Worm (Caenorhabditis elegans) whole organism, midembryonic: ENCODE results near the gene C41G6.12.
"Not testable (repeated sequence)": the region's sequence is repeated elsewhere in the genome, so short reads cannot be mapped to it uniquely, and the experiment has no call there.

Experiments used
- T22C8.4 ChIP-seq: fragments of 200-800 bp; sonication (Bioruptor generic); IDR thresholded peaks from 2 replicates; pipeline ENCODE4 v1.3.6; 2022; ENCODE audit warnings: missing genetic modification characterization, missing compliant biosample characterization
- cog-1 ChIP-seq: sonication (generic microtip); optimal IDR thresholded peaks from 2 replicates; lab custom pipeline; 2016; ENCODE audit warnings: missing genetic modification characterization, missing compliant biosample characterization
- flt-1 ChIP-seq: fragments of 200-800 bp; sonication (Bioruptor generic); IDR thresholded peaks from 2 replicates; pipeline ENCODE4 v1.3.6; 2022; ENCODE audit warnings: missing genetic modification characterization, missing compliant biosample characterization
- klf-2 ChIP-seq: fragments of 200-800 bp; sonication (Bioruptor generic); conservative IDR thresholded peaks from 2 replicates; pipeline ENCODE4 v1.3.6; 2022; ENCODE audit warnings: missing genetic modification reagents, missing genetic modification characterization, missing compliant biosample characterization
- med-1 ChIP-seq: sonication (generic microtip); optimal IDR thresholded peaks from 2 replicates; lab custom pipeline; 2017; ENCODE audit warnings: missing genetic modification characterization, mild to moderate bottlenecking, missing compliant biosample characterization, antibody characterized with exemption, missing genetic modification reagents; ENCODE audit not compliant: insufficient read depth
- ref-1 ChIP-seq: fragments of 200-800 bp; sonication (Bioruptor generic); conservative IDR thresholded peaks from 2 replicates; pipeline ENCODE4 v1.3.6; 2022; ENCODE audit warnings: missing genetic modification reagents, missing genetic modification characterization, missing compliant biosample characterization
- tab-1 ChIP-seq: fragments of 200-800 bp; sonication (Bioruptor generic); IDR thresholded peaks from 2 replicates; pipeline ENCODE4 v1.3.6; 2022; ENCODE audit warnings: missing genetic modification characterization, missing compliant biosample characterization
- ztf-23 ChIP-seq: fragments of 200-800 bp; sonication (Bioruptor generic); IDR thresholded peaks from 2 replicates; pipeline ENCODE4 v1.3.6; 2022; ENCODE audit warnings: missing genetic modification reagents, missing genetic modification characterization, missing compliant biosample characterization
- ztf-29 ChIP-seq: fragments of 200-800 bp; sonication (Bioruptor generic); IDR thresholded peaks from 2 replicates; pipeline ENCODE4 v1.3.6; 2022; ENCODE audit warnings: missing genetic modification reagents, missing genetic modification characterization, missing compliant biosample characterization

C41G6.12 gene

ce11 chrV:15207681-15208080, at the start of gene C41G6.12:
TSS of gene C41G6.12 (minus strand) at chrV:15207781.
- not testable (repeated sequence) for TF ChIP-seq tab-1, ref-1, med-1

- not testable (repeated sequence) for TF ChIP-seq klf-2 (GFP tag; lab: Robert Waterston, UW); flt-1 (GFP tag; lab: Robert Waterston, UW); med-1
Observed at ce11 chrV:15256669-15257068, 49.1 kb upstream of the C41G6.12 start, which contains the start of gene srsx-39. TSS of gene srsx-39 (minus strand) at chrV:15256769.

DNA sequence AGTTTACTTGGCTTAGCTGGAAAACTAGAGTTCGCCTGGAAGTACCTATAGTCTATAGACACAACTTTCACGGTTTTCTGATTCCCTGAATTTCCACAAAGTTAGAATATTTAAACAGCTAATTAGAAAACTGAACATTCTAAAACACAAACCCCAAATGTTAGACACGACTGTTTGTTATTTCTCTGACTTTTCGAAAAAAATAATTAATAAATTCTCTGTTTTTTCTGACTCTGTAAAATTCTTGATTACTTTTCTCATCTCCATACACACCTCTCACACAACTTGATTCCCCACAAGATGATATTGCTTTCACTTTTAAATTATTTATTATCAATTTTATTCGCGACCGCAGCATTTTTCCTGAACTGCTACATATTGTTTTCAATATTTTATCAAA, 45.9 kb upstream of the C41G6.12 start, which contains the start of gene srbc-75:
Gene srbc-75, plus strand, starts transcription at position 301 of the 400 bp plus-strand sequence.
- no peak for TF ChIP-seq klf-2 (GFP tag; lab: Robert Waterston, UW)

DNA sequence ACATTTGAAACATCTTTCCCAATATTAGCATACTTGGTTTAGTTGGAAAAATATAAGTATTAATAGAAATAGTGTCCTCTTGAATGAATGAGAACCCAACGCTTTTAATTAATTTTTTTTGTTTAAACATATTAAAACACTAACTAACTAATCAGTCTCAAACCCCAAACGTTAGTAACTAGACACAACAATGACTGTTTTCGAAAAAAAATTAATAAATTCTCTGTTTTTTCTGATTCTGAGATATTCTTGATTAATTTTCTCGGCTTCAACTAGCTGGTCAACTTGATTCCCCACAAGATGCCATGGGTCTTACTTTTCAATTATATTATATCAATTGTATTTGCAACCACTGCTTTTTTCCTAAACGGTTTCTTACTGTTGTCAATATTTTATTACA, 44.5 kb upstream of the C41G6.12 start, which contains the start of gene srbc-76:
Gene srbc-76, plus strand, starts transcription at position 301 of the 400 bp plus-strand sequence.
- TF ChIP-seq ztf-23 (GFP tag; lab: Robert Waterston, UW) (no peak), T22C8.4 (GFP tag; lab: Robert Waterston, UW) (no peak), ref-1 (no peak), cog-1 (tag; lab: Kevin White, UChicago) (no peak), ztf-29 (GFP tag; lab: Robert Waterston, UW) (no peak)

DNA sequence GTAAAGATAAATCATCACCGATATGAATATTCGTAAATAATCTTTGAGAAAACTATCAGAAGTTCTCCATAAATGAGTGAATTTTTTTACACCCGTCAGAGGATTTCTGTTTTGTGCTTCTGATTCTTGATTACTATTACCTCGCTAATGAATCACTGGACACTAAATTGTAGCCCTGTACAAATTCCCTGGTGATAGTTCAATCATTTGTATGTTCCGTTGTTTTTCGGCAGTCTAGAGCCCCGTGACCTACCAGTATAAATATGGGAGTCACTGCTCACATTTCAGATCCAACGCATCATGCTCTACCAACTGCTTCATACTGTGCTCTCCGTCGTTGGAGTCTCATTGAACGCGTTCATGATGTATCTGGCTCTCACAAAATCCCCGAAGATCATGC, 42.7 kb upstream of the C41G6.12 start, which contains the start of gene srd-28:
Gene srd-28, plus strand, starts transcription at position 301 of the 400 bp plus-strand sequence.
- not testable (repeated sequence) for TF ChIP-seq ref-1; klf-2 (GFP tag; lab: Robert Waterston, UW); tab-1

- no peak for TF ChIP-seq tab-1
- no peak for TF ChIP-seq med-1
- TF ChIP-seq flt-1 (GFP tag; lab: Robert Waterston, UW) = no peak
Observed at ce11 chrV:15244456-15244855, 36.9 kb upstream of the C41G6.12 start, which contains the start of gene kin-30. TSS of gene kin-30 (plus strand) at chrV:15244756.

DNA sequence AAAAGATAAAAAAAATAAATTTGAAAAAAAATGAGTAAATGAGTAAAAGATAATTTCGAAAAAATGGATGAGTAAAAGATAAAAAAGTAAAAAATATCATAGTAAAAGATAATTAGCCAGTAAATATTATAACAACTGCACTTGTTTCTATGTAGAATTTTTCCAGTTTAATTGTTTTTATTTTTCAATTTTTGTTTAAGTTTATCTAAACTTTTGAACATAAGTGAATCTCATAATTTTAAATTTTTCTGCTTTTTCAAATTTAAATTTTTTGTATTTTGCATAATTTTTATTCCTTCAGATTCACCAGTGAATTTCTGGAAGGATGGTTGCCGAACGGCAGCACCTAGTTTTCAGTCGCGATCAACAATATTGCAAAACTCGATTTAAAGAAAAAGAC, 33.7 kb upstream of the C41G6.12 start, which contains the start of gene chil-12:
Gene chil-12, plus strand, starts transcription at position 301 of the 400 bp plus-strand sequence.
- no peak for TF ChIP-seq ref-1

DNA sequence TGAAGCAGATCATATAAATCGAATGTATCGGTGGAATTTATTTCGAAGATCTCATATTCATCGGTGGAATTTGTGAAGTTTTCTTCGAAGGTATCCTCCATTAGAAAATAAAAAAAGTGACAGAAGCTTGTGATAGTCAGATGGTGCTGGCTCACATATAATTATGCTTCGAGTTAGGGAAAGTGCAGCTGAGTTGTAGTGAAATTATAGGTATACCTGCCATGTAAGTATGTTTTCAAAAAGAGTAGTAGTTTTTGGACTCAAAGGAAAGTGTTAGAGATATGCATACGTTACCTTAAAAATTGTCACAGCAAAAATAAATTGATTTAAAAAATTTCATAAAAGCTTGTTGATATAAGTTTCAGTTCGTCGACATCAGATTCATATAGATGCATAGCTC, 32.6 kb upstream of the C41G6.12 start, which contains the start of gene srw-11:
Gene srw-11, minus strand, starts transcription at position 101 of the 400 bp plus-strand sequence.
- no peak for TF ChIP-seq flt-1 (GFP tag; lab: Robert Waterston, UW)
- no peak for TF ChIP-seq ref-1
- no peak for TF ChIP-seq klf-2 (GFP tag; lab: Robert Waterston, UW)
- no peak for TF ChIP-seq med-1
- no peak for TF ChIP-seq tab-1
- TF ChIP-seq ztf-29 (GFP tag; lab: Robert Waterston, UW) = no peak

- no peak for TF ChIP-seq flt-1 (GFP tag; lab: Robert Waterston, UW)
- TF ChIP-seq klf-2 (GFP tag; lab: Robert Waterston, UW) = no peak
- no peak for TF ChIP-seq ztf-23 (GFP tag; lab: Robert Waterston, UW)
- TF ChIP-seq ref-1 = no peak
- no peak for TF ChIP-seq med-1
- TF ChIP-seq cog-1 (tag; lab: Kevin White, UChicago) = no peak
Observed at ce11 chrV:15238552-15238951, 31.0 kb upstream of the C41G6.12 start, which contains the start of gene srw-12. TSS of gene srw-12 (minus strand) at chrV:15238652.

DNA sequence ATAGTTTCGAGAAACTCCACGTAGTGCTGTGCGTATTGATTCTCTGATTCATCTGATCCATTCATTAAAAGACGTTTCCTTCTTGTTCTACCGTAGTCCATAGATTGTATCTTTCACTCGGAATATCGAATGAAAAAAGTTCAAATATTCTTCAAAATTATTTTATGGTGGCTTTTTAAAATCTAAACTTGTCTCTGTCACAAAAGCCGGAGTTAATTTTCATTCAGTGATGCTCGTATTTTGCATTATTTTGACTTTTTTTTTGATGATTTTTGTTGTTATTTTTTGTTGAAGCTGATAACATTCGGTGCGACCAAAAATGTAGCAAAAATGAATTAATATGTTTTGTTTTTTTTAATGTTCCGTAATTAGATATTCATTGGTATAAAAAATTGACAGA, 28.1 kb upstream of the C41G6.12 start, which contains the start of gene nhr-164:
Gene nhr-164, minus strand, starts transcription at position 101 of the 400 bp plus-strand sequence.
- TF ChIP-seq tab-1 (no peak), med-1 (no peak), ztf-23 (GFP tag; lab: Robert Waterston, UW) (no peak), ztf-29 (GFP tag; lab: Robert Waterston, UW) (no peak), ref-1 (no peak), T22C8.4 (GFP tag; lab: Robert Waterston, UW) (no peak), flt-1 (GFP tag; lab: Robert Waterston, UW) (no peak), klf-2 (GFP tag; lab: Robert Waterston, UW) (no peak), cog-1 (tag; lab: Kevin White, UChicago) (no peak)

ce11 chrV:15232200-15232599, 24.6 kb upstream of the C41G6.12 start, which contains the start of gene srw-13:
TSS of gene srw-13 (plus strand) at chrV:15232500.
- TF ChIP-seq T22C8.4 (GFP tag; lab: Robert Waterston, UW) (no peak), tab-1 (no peak), med-1 (no peak), ztf-23 (GFP tag; lab: Robert Waterston, UW) (no peak)

DNA sequence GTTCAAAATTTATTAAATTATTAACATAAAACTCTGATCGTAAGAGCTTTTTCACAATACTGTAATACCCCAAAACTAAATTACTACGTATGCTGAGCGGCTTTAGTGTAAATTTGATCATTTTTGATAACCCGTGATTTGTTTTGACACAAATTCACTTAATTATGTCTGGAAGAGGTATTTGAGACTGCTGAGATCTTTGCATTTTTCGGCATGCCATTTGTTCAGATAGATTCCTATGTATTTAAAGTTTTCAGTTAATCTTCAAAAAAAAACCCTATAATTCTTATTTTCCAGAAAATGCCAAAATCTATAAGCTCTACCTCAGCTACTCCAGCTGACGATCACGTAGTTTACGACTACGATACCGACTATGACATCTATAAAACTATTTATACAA, 22.7 kb upstream of the C41G6.12 start, which contains the start of gene srw-15:
Gene srw-15, plus strand, starts transcription at position 301 of the 400 bp plus-strand sequence.
- TF ChIP-seq ztf-23 (GFP tag; lab: Robert Waterston, UW) (no peak), tab-1 (no peak), cog-1 (tag; lab: Kevin White, UChicago) (no peak), ref-1 (no peak), flt-1 (GFP tag; lab: Robert Waterston, UW) (no peak), T22C8.4 (GFP tag; lab: Robert Waterston, UW) (no peak), med-1 (no peak), klf-2 (GFP tag; lab: Robert Waterston, UW) (no peak)
